Worm (Caenorhabditis elegans) whole organism, L3 larva: ENCODE measurements around the gene ZK1240.1.

Source experiments
- ama-1 ChIP-seq: fragments of 150-350 bp; optimal IDR thresholded peaks from 2 replicates; lab custom pipeline; 2018
- elt-3 ChIP-seq, 3 experiments: fragments of 150-350 bp in 1 of 3; sonication (generic microtip) in 2 of 3; optimal IDR thresholded peaks; 2 replicates in 2 of 3; 4 replicates in 1 of 3; lab custom pipeline; 2014 to 2017; ENCODE audit warnings: missing biosample characterization in 3 of 3, missing genetic modification characterization in 3 of 3
- fos-1 ChIP-seq: fragments of 150-350 bp; optimal IDR thresholded peaks from 2 replicates; lab custom pipeline; 2014; ENCODE audit warnings: missing biosample characterization, missing genetic modification characterization
- nhr-11 ChIP-seq: fragments of 150-350 bp; optimal IDR thresholded peaks from 2 replicates; lab custom pipeline; 2014; ENCODE audit warnings: missing biosample characterization, missing genetic modification characterization
- nhr-12 ChIP-seq: fragments of 150-350 bp; optimal IDR thresholded peaks from 2 replicates; lab custom pipeline; 2014; ENCODE audit warnings: missing biosample characterization, missing genetic modification characterization
- nhr-28 ChIP-seq: fragments of 150-350 bp; optimal IDR thresholded peaks from 2 replicates; lab custom pipeline; 2014; ENCODE audit warnings: missing biosample characterization, missing genetic modification characterization
- nhr-77 ChIP-seq: fragments of 150-350 bp; optimal IDR thresholded peaks from 2 replicates; lab custom pipeline; 2014; ENCODE audit warnings: missing biosample characterization, missing genetic modification characterization
- sea-2 ChIP-seq: fragments of 150-350 bp; sonication (generic microtip); optimal IDR thresholded peaks from 4 replicates; lab custom pipeline; 2014; ENCODE audit warnings: missing biosample characterization, missing genetic modification reagents, missing genetic modification characterization
- snpc-4 ChIP-seq: fragments of 150-350 bp; optimal IDR thresholded peaks from 2 replicates; lab custom pipeline; 2014; ENCODE audit warnings: missing biosample characterization, missing genetic modification characterization
- zag-1 ChIP-seq: fragments of 150-350 bp; optimal IDR thresholded peaks from 2 replicates; lab custom pipeline; 2014; ENCODE audit warnings: missing biosample characterization, missing genetic modification characterization

DNA sequence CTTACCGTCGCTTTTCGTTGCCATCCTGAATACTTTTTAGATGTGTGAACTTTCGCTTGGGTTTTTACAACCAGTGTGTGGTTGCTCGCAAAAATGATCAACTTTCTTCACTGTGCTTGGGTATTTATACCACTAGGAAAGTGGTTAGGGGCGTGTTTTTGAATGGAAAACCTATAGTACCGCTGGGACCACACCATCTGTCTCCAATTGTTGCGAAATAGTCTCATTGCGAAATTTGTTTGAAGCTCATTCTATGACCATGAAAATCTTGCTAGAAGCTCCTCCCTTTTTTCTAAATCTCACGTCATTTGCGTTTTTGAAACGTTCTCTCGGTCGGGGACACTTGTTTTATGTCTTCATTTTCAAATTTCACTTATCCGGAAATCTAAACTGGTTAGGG, 40.4 kb upstream of the ZK1240.1 start, which contains the start of the genes K09F6.10 and K09F6.13:
- TF ChIP-seq nhr-28 (tag; lab: Kevin White, UChicago), result no peak
- TF ChIP-seq nhr-77 (tag; lab: Kevin White, UChicago), result no peak
- no peak for TF ChIP-seq zag-1 (tag; lab: Kevin White, UChicago)
- no peak for TF ChIP-seq nhr-12
- TF ChIP-seq fos-1, result no peak
- TF ChIP-seq nhr-11 (tag; lab: Kevin White, UChicago), result no peak
- no peak for TF ChIP-seq snpc-4
- no peak for TF ChIP-seq elt-3 (tag; optimal IDR thresholded peaks at IDR 0.05; lab: Kevin White, UChicago)
- TF ChIP-seq ama-1 (lab: Kevin White, UChicago), result no peak
- no peak for TF ChIP-seq sea-2
